Worm (Caenorhabditis elegans) whole organism, L2 larva: ENCODE results near the gene Y45F10D.16.
A peak's percentile ranks its signal among the peaks of the same experiment; 100 is the strongest.

ENCODE experiments used
- F13H6.1 ChIP-seq: sonication (generic microtip); optimal IDR thresholded peaks from 2 replicates; lab custom pipeline; 2016; ENCODE audit warnings: missing genetic modification characterization, missing compliant biosample characterization
- Y55F3AM.14 ChIP-seq: fragments of 200-800 bp; sonication (Bioruptor generic); optimal IDR thresholded peaks from 2 replicates; lab custom pipeline; 2018; ENCODE audit warnings: mild to moderate bottlenecking, missing genetic modification characterization, missing compliant biosample characterization
- ZK546.5 ChIP-seq: sonication (generic microtip); optimal IDR thresholded peaks from 2 replicates; lab custom pipeline; 2017; ENCODE audit warnings: missing biosample characterization, missing genetic modification characterization
- alr-1 ChIP-seq: fragments of 150-350 bp; optimal IDR thresholded peaks from 2 replicates; lab custom pipeline; 2014; ENCODE audit warnings: missing biosample characterization, missing genetic modification characterization
- ama-1 ChIP-seq: fragments of 150-350 bp; optimal IDR thresholded peaks from 2 replicates; lab custom pipeline; 2018; ENCODE audit warnings: inconsistent platforms
- blmp-1 ChIP-seq: sonication (generic microtip); optimal IDR thresholded peaks from 2 replicates; lab custom pipeline; 2017; ENCODE audit warnings: missing genetic modification characterization, mild to moderate bottlenecking, missing compliant biosample characterization, antibody characterized with exemption, moderate library complexity; ENCODE audit not compliant: insufficient read depth
- ceh-16 ChIP-seq: fragments of 150-350 bp; optimal IDR thresholded peaks from 2 replicates; lab custom pipeline; 2014; ENCODE audit warnings: missing biosample characterization, missing genetic modification characterization
- ceh-82 ChIP-seq: fragments of 150-350 bp; optimal IDR thresholded peaks from 2 replicates; lab custom pipeline; 2014; ENCODE audit warnings: missing biosample characterization, missing genetic modification characterization
- egl-27 ChIP-seq: sonication (generic microtip); optimal IDR thresholded peaks from 3 replicates; lab custom pipeline; 2017; ENCODE audit warnings: missing biosample characterization, missing genetic modification reagents, missing genetic modification characterization
- elt-1 ChIP-seq: fragments of 150-350 bp; optimal IDR thresholded peaks from 2 replicates; lab custom pipeline; 2014; ENCODE audit warnings: missing biosample characterization, missing genetic modification characterization
- elt-3 ChIP-seq: sonication (generic microtip); optimal IDR thresholded peaks from 2 replicates; lab custom pipeline; 2017; ENCODE audit warnings: missing biosample characterization, missing genetic modification characterization
- fos-1 ChIP-seq: fragments of 150-350 bp; optimal IDR thresholded peaks from 2 replicates; lab custom pipeline; 2014; ENCODE audit warnings: missing biosample characterization, missing genetic modification characterization
- lin-11 ChIP-seq: fragments of 150-350 bp; sonication (generic microtip); optimal IDR thresholded peaks from 2 replicates; lab custom pipeline; 2014; ENCODE audit warnings: missing biosample characterization, missing genetic modification characterization, inconsistent platforms, mixed read lengths
- lin-13 ChIP-seq: fragments of 150-350 bp; optimal IDR thresholded peaks from 2 replicates; lab custom pipeline; 2014; ENCODE audit warnings: missing biosample characterization, missing genetic modification reagents, missing genetic modification characterization
- mab-5 ChIP-seq: fragments of 150-350 bp; optimal IDR thresholded peaks from 2 replicates; lab custom pipeline; 2014; ENCODE audit warnings: missing biosample characterization, missing genetic modification characterization
- mdl-1 ChIP-seq, 2 experiments: fragments of 150-350 bp in 1 of 2; sonication (generic microtip) in 1 of 2; optimal IDR thresholded peaks; 2 replicates each; lab custom pipeline; 2017; ENCODE audit warnings: missing biosample characterization in 2 of 2, missing genetic modification characterization in 2 of 2
- nhr-10 ChIP-seq: sonication (generic microtip); optimal IDR thresholded peaks from 2 replicates; lab custom pipeline; 2017; ENCODE audit warnings: missing biosample characterization, missing genetic modification characterization
- nhr-12 ChIP-seq: fragments of 150-350 bp; optimal IDR thresholded peaks from 2 replicates; lab custom pipeline; 2014; ENCODE audit warnings: missing biosample characterization, missing genetic modification characterization
- nhr-129 ChIP-seq: fragments of 150-350 bp; optimal IDR thresholded peaks from 2 replicates; lab custom pipeline; 2014; ENCODE audit warnings: missing biosample characterization, missing genetic modification characterization
- nhr-21 ChIP-seq: fragments of 150-350 bp; optimal IDR thresholded peaks from 2 replicates; lab custom pipeline; 2014; ENCODE audit warnings: missing biosample characterization, missing genetic modification characterization
- nhr-23 ChIP-seq: fragments of 150-350 bp; optimal IDR thresholded peaks from 2 replicates; lab custom pipeline; 2014; ENCODE audit warnings: missing biosample characterization, missing genetic modification reagents, missing genetic modification characterization
- nhr-25 ChIP-seq: fragments of 150-350 bp; sonication (generic microtip); optimal IDR thresholded peaks from 3 replicates; lab custom pipeline; 2014; ENCODE audit warnings: missing biosample characterization, missing genetic modification characterization
- nhr-6 ChIP-seq: fragments of 150-350 bp; optimal IDR thresholded peaks from 2 replicates; lab custom pipeline; 2014; ENCODE audit warnings: missing biosample characterization, missing genetic modification characterization
- nhr-77 ChIP-seq: fragments of 150-350 bp; optimal IDR thresholded peaks from 2 replicates; lab custom pipeline; 2014; ENCODE audit warnings: missing biosample characterization, missing genetic modification characterization
- peb-1 ChIP-seq: fragments of 150-350 bp; optimal IDR thresholded peaks from 2 replicates; lab custom pipeline; 2014; ENCODE audit warnings: missing biosample characterization, missing genetic modification characterization
- sem-4 ChIP-seq: fragments of 150-350 bp; optimal IDR thresholded peaks from 2 replicates; lab custom pipeline; 2014; ENCODE audit warnings: missing biosample characterization, missing genetic modification reagents, missing genetic modification characterization
- skn-1 ChIP-seq: sonication (generic microtip); optimal IDR thresholded peaks from 2 replicates; lab custom pipeline; 2017; ENCODE audit warnings: missing biosample characterization, missing genetic modification characterization
- sma-3 ChIP-seq: sonication (generic microtip); optimal IDR thresholded peaks from 2 replicates; lab custom pipeline; 2016; ENCODE audit warnings: missing genetic modification reagents, missing genetic modification characterization, missing compliant biosample characterization
- sma-9 ChIP-seq, 2 experiments: fragments of 150-350 bp in 1 of 2; sonication (generic microtip) in 1 of 2; optimal IDR thresholded peaks; 2 replicates each; lab custom pipeline; 2014 to 2016; ENCODE audit warnings: missing genetic modification characterization in 2 of 2, mild to moderate bottlenecking in 1 of 2, missing biosample characterization in 1 of 2, missing compliant biosample characterization in 1 of 2, missing genetic modification reagents in 1 of 2, moderate library complexity in 1 of 2
- unc-55 ChIP-seq: fragments of 150-350 bp; sonication (generic microtip); optimal IDR thresholded peaks from 3 replicates; lab custom pipeline; 2014; ENCODE audit warnings: missing biosample characterization, missing genetic modification reagents, missing genetic modification characterization
- zag-1 ChIP-seq: fragments of 150-350 bp; optimal IDR thresholded peaks from 2 replicates; lab custom pipeline; 2014; ENCODE audit warnings: missing biosample characterization, missing genetic modification characterization
- ztf-1 ChIP-seq: fragments of 200-800 bp; sonication (Bioruptor generic); conservative IDR thresholded peaks from 2 replicates; pipeline ENCODE4 v1.3.6; 2022; ENCODE audit warnings: missing genetic modification characterization, missing compliant biosample characterization
- ztf-4 ChIP-seq: fragments of 150-350 bp; optimal IDR thresholded peaks from 2 replicates; lab custom pipeline; 2014; ENCODE audit warnings: missing biosample characterization, missing genetic modification characterization

Y45F10D.16 gene

ce11 chrIV:13776115-13776514 lies at the start of gene Y45F10D.16:
TSS of gene Y45F10D.16 (plus strand) at chrIV:13776415.
- TF ChIP-seq sem-4 (tag; lab: Kevin White, UChicago), result no peak

- no peak for TF ChIP-seq ZK546.5 (tag; lab: Kevin White, UChicago)
- no peak for TF ChIP-seq nhr-12 (tag; lab: Kevin White, UChicago)
- no peak for TF ChIP-seq nhr-23 (tag; lab: Kevin White, UChicago)
- no peak for TF ChIP-seq lin-11 (tag; lab: Kevin White, UChicago)
- TF ChIP-seq nhr-25, result no peak
- TF ChIP-seq ceh-16, result no peak
- TF ChIP-seq nhr-129 (tag; lab: Kevin White, UChicago), result no peak
- no peak for TF ChIP-seq zag-1 (tag; lab: Kevin White, UChicago)
- no peak for TF ChIP-seq ceh-82 (tag; lab: Kevin White, UChicago)
- no peak for TF ChIP-seq blmp-1 (tag; lab: Kevin White, UChicago)
- no peak for TF ChIP-seq nhr-6
- no peak for TF ChIP-seq sma-3 (GFP tag; lab: Kevin White, UChicago)
- no peak for TF ChIP-seq lin-13 (GFP tag; lab: Kevin White, UChicago)
- no peak for TF ChIP-seq skn-1
- no peak for TF ChIP-seq ztf-4 (tag; lab: Kevin White, UChicago)
- no peak for TF ChIP-seq nhr-21
- TF ChIP-seq egl-27 (tag; lab: Kevin White, UChicago), result no peak
Measured at ce11 chrIV:13726630-13727029, 49.6 kb upstream of the Y45F10D.16 start, which contains the start of gene ent-4. TSS of gene ent-4 (plus strand) at chrIV:13726930.

- TF ChIP-seq mab-5 (tag; lab: Kevin White, UChicago) (no peak), alr-1 (tag; lab: Kevin White, UChicago) (no peak), sma-3 (GFP tag; lab: Kevin White, UChicago) (no peak), nhr-129 (tag; lab: Kevin White, UChicago) (no peak), Y55F3AM.14 (GFP tag; lab: Kevin White, UChicago) (no peak), peb-1 (tag; lab: Kevin White, UChicago) (no peak), nhr-77 (tag; lab: Kevin White, UChicago) (no peak), sma-9 (GFP tag; optimal IDR thresholded peaks at IDR 0.05; lab: Kevin White, UChicago) (peak; percentile 32), sma-9 (tag; optimal IDR thresholded peaks at IDR 0.05; lab: Kevin White, UChicago) (no peak), nhr-6 (no peak), nhr-23 (tag; lab: Kevin White, UChicago) (no peak), F13H6.1 (tag; lab: Kevin White, UChicago) (no peak), ZK546.5 (tag; lab: Kevin White, UChicago) (no peak), mdl-1 (tag; optimal IDR thresholded peaks at IDR 0.05; lab: Kevin White, UChicago) (no peak), fos-1 (peak; percentile 67), egl-27 (tag; lab: Kevin White, UChicago) (no peak), elt-1 (tag; lab: Kevin White, UChicago) (no peak), unc-55 (no peak)
Measured at ce11 chrIV:13727865-13728264, 48.4 kb upstream of the Y45F10D.16 start.

- TF ChIP-seq elt-3 (tag; lab: Kevin White, UChicago) (no peak), zag-1 (tag; lab: Kevin White, UChicago) (no peak), blmp-1 (tag; lab: Kevin White, UChicago) (no peak), fos-1 (no peak), lin-13 (GFP tag; lab: Kevin White, UChicago) (no peak), ZK546.5 (tag; lab: Kevin White, UChicago) (no peak), Y55F3AM.14 (GFP tag; lab: Kevin White, UChicago) (no peak), ztf-1 (GFP tag; lab: Robert Waterston, UW) (no peak), ama-1 (lab: Kevin White, UChicago) (no peak), peb-1 (tag; lab: Kevin White, UChicago) (no peak)
Measured at ce11 chrIV:13742244-13742643, 34.0 kb upstream of the Y45F10D.16 start, which contains the start of gene C47A4.3. TSS of gene C47A4.3 (minus strand) at chrIV:13742344.

- TF ChIP-seq nhr-10 (tag; lab: Kevin White, UChicago) (no peak), ZK546.5 (tag; lab: Kevin White, UChicago) (no peak), skn-1 (no peak)
Measured at ce11 chrIV:13745409-13745808, 30.8 kb upstream of the Y45F10D.16 start, which contains the start of gene C47A4.5. TSS of gene C47A4.5 (plus strand) at chrIV:13745709.
